Fruit fly (Drosophila melanogaster): ENCODE data around the gene CG33158.

The CG33158 gene

dm6 chr3L:16542998-16543624 lies 123.7 kb downstream of the CG33158 start, which contains the start of gene CG43373:
Gene CG43373 (minus strand): TSS chr3L:16543370.
- TF ChIP-seq Mio (GFP tag; optimal IDR thresholded peaks at IDR 0.05) (no peak), Myc (optimal IDR thresholded peaks at IDR 0.05) (no peak), Rel (GFP tag; optimal IDR thresholded peaks at IDR 0.05) (no peak), Rel (tag; optimal IDR thresholded peaks at IDR 0.05) (no peak), brk (GFP tag; optimal IDR thresholded peaks at IDR 0.05) (no peak), usp (GFP tag; optimal IDR thresholded peaks at IDR 0.05) (no peak), Sp1 (GFP tag; optimal IDR thresholded peaks at IDR 0.05) (no peak), CG9705 (GFP tag; optimal IDR thresholded peaks at IDR 0.05) (no peak), tai (GFP tag; optimal IDR thresholded peaks at IDR 0.05) (no peak), dmrt93B (GFP tag; optimal IDR thresholded peaks at IDR 0.05) (no peak), sage (GFP tag; optimal IDR thresholded peaks at IDR 0.05) (no peak), foxo (GFP tag; optimal IDR thresholded peaks at IDR 0.05) (no peak), Vsx2 (GFP tag; optimal IDR thresholded peaks at IDR 0.05; ENCODE audit: partially characterized antibody) (no peak), lola (GFP tag; optimal IDR thresholded peaks at IDR 0.05) (no peak), Hnf4 (GFP tag; optimal IDR thresholded peaks at IDR 0.05) (no peak), ey (GFP tag; optimal IDR thresholded peaks at IDR 0.05) (no peak), sv (GFP tag; optimal IDR thresholded peaks at IDR 0.05) (no peak), CG32264 (GFP tag; optimal IDR thresholded peaks at IDR 0.05) (no peak)

- TF ChIP-seq Hr83 (GFP tag; optimal IDR thresholded peaks at IDR 0.05; ENCODE audit: poor library complexity, severe bottlenecking): no peak
- TF ChIP-seq rgr (GFP tag; optimal IDR thresholded peaks at IDR 0.05): no peak
- no peak for TF ChIP-seq sv (GFP tag; optimal IDR thresholded peaks at IDR 0.05)
Observed at dm6 chr3L:16544220-16544619, 124.8 kb downstream of the CG33158 start.

- no peak for TF ChIP-seq sv (GFP tag; optimal IDR thresholded peaks at IDR 0.05)
- no peak for TF ChIP-seq Vsx2 (GFP tag; optimal IDR thresholded peaks at IDR 0.05; ENCODE audit: partially characterized antibody)
- no peak for TF ChIP-seq brk (GFP tag; optimal IDR thresholded peaks at IDR 0.05)
- TF ChIP-seq Myc (optimal IDR thresholded peaks at IDR 0.05): no peak
- no peak for TF ChIP-seq GATAd (GFP tag; optimal IDR thresholded peaks at IDR 0.05)
- TF ChIP-seq tai (GFP tag; optimal IDR thresholded peaks at IDR 0.05): no peak
- no peak for TF ChIP-seq usp (GFP tag; optimal IDR thresholded peaks at IDR 0.05)
- no peak for TF ChIP-seq lola (GFP tag; optimal IDR thresholded peaks at IDR 0.05)
- no peak for TF ChIP-seq sage (GFP tag; optimal IDR thresholded peaks at IDR 0.05)
- TF ChIP-seq Dfd (GFP tag; optimal IDR thresholded peaks at IDR 0.05): no peak
- no peak for TF ChIP-seq Hnf4 (GFP tag; optimal IDR thresholded peaks at IDR 0.05)
- TF ChIP-seq pan (optimal IDR thresholded peaks at IDR 0.05): no peak
- no peak for TF ChIP-seq Hr83 (GFP tag; optimal IDR thresholded peaks at IDR 0.05; ENCODE audit: poor library complexity, severe bottlenecking)
- no peak for TF ChIP-seq CG9705 (GFP tag; optimal IDR thresholded peaks at IDR 0.05)
Observed at dm6 chr3L:16545511-16545910, 126.1 kb downstream of the CG33158 start, which contains the start of gene CG13033. Gene CG13033 (minus strand): TSS chr3L:16545628.

- TF ChIP-seq pan (optimal IDR thresholded peaks at IDR 0.05) (no peak), woc (GFP tag; optimal IDR thresholded peaks at IDR 0.05) (no peak), CrebA (GFP tag; optimal IDR thresholded peaks at IDR 0.05; ENCODE audit: borderline replicate concordance) (no peak), tai (GFP tag; optimal IDR thresholded peaks at IDR 0.05) (no peak), br (GFP tag; optimal IDR thresholded peaks at IDR 0.05) (no peak), CG32264 (GFP tag; optimal IDR thresholded peaks at IDR 0.05) (no peak)
Observed at dm6 chr3L:16546159-16546558, 126.8 kb downstream of the CG33158 start.
